Worm (Caenorhabditis elegans) whole organism, L2 larva: ENCODE data around the gene his-31.

ENCODE experiments used
- C34F6.9 ChIP-seq: fragments of 150-350 bp; optimal IDR thresholded peaks from 2 replicates; lab custom pipeline; 2014; ENCODE audit warnings: missing biosample characterization, missing genetic modification characterization
- R02D3.7 ChIP-seq: fragments of 150-350 bp; optimal IDR thresholded peaks from 2 replicates; lab custom pipeline; 2014; ENCODE audit warnings: missing biosample characterization, missing genetic modification characterization
- Y55F3AM.14 ChIP-seq: fragments of 200-800 bp; sonication (Bioruptor generic); optimal IDR thresholded peaks from 2 replicates; lab custom pipeline; 2018; ENCODE audit warnings: mild to moderate bottlenecking, missing genetic modification characterization, missing compliant biosample characterization
- aly-2 ChIP-seq: fragments of 150-350 bp; optimal IDR thresholded peaks from 2 replicates; lab custom pipeline; 2014; ENCODE audit warnings: missing biosample characterization, missing genetic modification characterization
- blmp-1 ChIP-seq: sonication (generic microtip); optimal IDR thresholded peaks from 2 replicates; lab custom pipeline; 2017; ENCODE audit warnings: missing genetic modification characterization, mild to moderate bottlenecking, missing compliant biosample characterization, antibody characterized with exemption, moderate library complexity; ENCODE audit not compliant: insufficient read depth
- ceh-16 ChIP-seq: fragments of 150-350 bp; optimal IDR thresholded peaks from 2 replicates; lab custom pipeline; 2014; ENCODE audit warnings: missing biosample characterization, missing genetic modification characterization
- ceh-82 ChIP-seq: fragments of 150-350 bp; optimal IDR thresholded peaks from 2 replicates; lab custom pipeline; 2014; ENCODE audit warnings: missing biosample characterization, missing genetic modification characterization
- crh-2 ChIP-seq: sonication (generic microtip); optimal IDR thresholded peaks from 2 replicates; lab custom pipeline; 2017; ENCODE audit warnings: missing biosample characterization, missing genetic modification characterization
- dmd-4 ChIP-seq: sonication (generic microtip); optimal IDR thresholded peaks from 2 replicates; lab custom pipeline; 2017; ENCODE audit warnings: missing biosample characterization, missing genetic modification characterization
- egl-27 ChIP-seq: sonication (generic microtip); optimal IDR thresholded peaks from 3 replicates; lab custom pipeline; 2017; ENCODE audit warnings: missing biosample characterization, missing genetic modification reagents, missing genetic modification characterization
- elt-1 ChIP-seq: fragments of 150-350 bp; optimal IDR thresholded peaks from 2 replicates; lab custom pipeline; 2014; ENCODE audit warnings: missing biosample characterization, missing genetic modification characterization
- fos-1 ChIP-seq: fragments of 150-350 bp; optimal IDR thresholded peaks from 2 replicates; lab custom pipeline; 2014; ENCODE audit warnings: missing biosample characterization, missing genetic modification characterization
- gmeb-1 ChIP-seq: fragments of 150-350 bp; optimal IDR thresholded peaks from 2 replicates; lab custom pipeline; 2014; ENCODE audit warnings: missing biosample characterization, missing genetic modification characterization
- lin-11 ChIP-seq: fragments of 150-350 bp; sonication (generic microtip); optimal IDR thresholded peaks from 2 replicates; lab custom pipeline; 2014; ENCODE audit warnings: missing biosample characterization, missing genetic modification characterization, inconsistent platforms, mixed read lengths
- mbf-1 ChIP-seq: sonication (generic microtip); optimal IDR thresholded peaks from 2 replicates; lab custom pipeline; 2017; ENCODE audit warnings: missing biosample characterization, missing genetic modification characterization
- mdl-1 ChIP-seq, 2 experiments: fragments of 150-350 bp in 1 of 2; sonication (generic microtip) in 1 of 2; optimal IDR thresholded peaks; 2 replicates each; lab custom pipeline; 2017; ENCODE audit warnings: missing biosample characterization in 2 of 2, missing genetic modification characterization in 2 of 2
- nhr-10 ChIP-seq: sonication (generic microtip); optimal IDR thresholded peaks from 2 replicates; lab custom pipeline; 2017; ENCODE audit warnings: missing biosample characterization, missing genetic modification characterization
- nhr-11 ChIP-seq: fragments of 150-350 bp; optimal IDR thresholded peaks from 2 replicates; lab custom pipeline; 2014; ENCODE audit warnings: missing biosample characterization, missing genetic modification characterization
- nhr-12 ChIP-seq: fragments of 150-350 bp; optimal IDR thresholded peaks from 2 replicates; lab custom pipeline; 2014; ENCODE audit warnings: missing biosample characterization, missing genetic modification characterization
- nhr-129 ChIP-seq: fragments of 150-350 bp; optimal IDR thresholded peaks from 2 replicates; lab custom pipeline; 2014; ENCODE audit warnings: missing biosample characterization, missing genetic modification characterization
- nhr-21 ChIP-seq: fragments of 150-350 bp; optimal IDR thresholded peaks from 2 replicates; lab custom pipeline; 2014; ENCODE audit warnings: missing biosample characterization, missing genetic modification characterization
- nhr-237 ChIP-seq: fragments of 150-350 bp; optimal IDR thresholded peaks from 2 replicates; lab custom pipeline; 2014; ENCODE audit warnings: missing biosample characterization, missing genetic modification characterization
- nhr-25 ChIP-seq: fragments of 150-350 bp; sonication (generic microtip); optimal IDR thresholded peaks from 3 replicates; lab custom pipeline; 2014; ENCODE audit warnings: missing biosample characterization, missing genetic modification characterization
- nhr-6 ChIP-seq: fragments of 150-350 bp; optimal IDR thresholded peaks from 2 replicates; lab custom pipeline; 2014; ENCODE audit warnings: missing biosample characterization, missing genetic modification characterization
- nhr-77 ChIP-seq: fragments of 150-350 bp; optimal IDR thresholded peaks from 2 replicates; lab custom pipeline; 2014; ENCODE audit warnings: missing biosample characterization, missing genetic modification characterization
- peb-1 ChIP-seq: fragments of 150-350 bp; optimal IDR thresholded peaks from 2 replicates; lab custom pipeline; 2014; ENCODE audit warnings: missing biosample characterization, missing genetic modification characterization
- sem-4 ChIP-seq: fragments of 150-350 bp; optimal IDR thresholded peaks from 2 replicates; lab custom pipeline; 2014; ENCODE audit warnings: missing biosample characterization, missing genetic modification reagents, missing genetic modification characterization
- sma-3 ChIP-seq: sonication (generic microtip); optimal IDR thresholded peaks from 2 replicates; lab custom pipeline; 2016; ENCODE audit warnings: missing genetic modification reagents, missing genetic modification characterization, missing compliant biosample characterization
- sma-9 ChIP-seq, 2 experiments: fragments of 150-350 bp in 1 of 2; sonication (generic microtip) in 1 of 2; optimal IDR thresholded peaks; 2 replicates each; lab custom pipeline; 2014 to 2016; ENCODE audit warnings: missing genetic modification characterization in 2 of 2, mild to moderate bottlenecking in 1 of 2, missing biosample characterization in 1 of 2, missing compliant biosample characterization in 1 of 2, missing genetic modification reagents in 1 of 2, moderate library complexity in 1 of 2
- snpc-4 ChIP-seq: fragments of 150-350 bp; optimal IDR thresholded peaks from 2 replicates; lab custom pipeline; 2014; ENCODE audit warnings: missing biosample characterization, missing genetic modification characterization
- unc-39 ChIP-seq: fragments of 150-350 bp; optimal IDR thresholded peaks from 2 replicates; lab custom pipeline; 2014; ENCODE audit warnings: missing biosample characterization, missing genetic modification characterization
- unc-55 ChIP-seq: fragments of 150-350 bp; sonication (generic microtip); optimal IDR thresholded peaks from 3 replicates; lab custom pipeline; 2014; ENCODE audit warnings: missing biosample characterization, missing genetic modification reagents, missing genetic modification characterization
- unc-62 ChIP-seq: fragments of 150-350 bp; optimal IDR thresholded peaks from 2 replicates; lab custom pipeline; 2014; ENCODE audit warnings: missing biosample characterization, missing genetic modification reagents, missing genetic modification characterization
- zag-1 ChIP-seq: fragments of 150-350 bp; optimal IDR thresholded peaks from 2 replicates; lab custom pipeline; 2014; ENCODE audit warnings: missing biosample characterization, missing genetic modification characterization
- ztf-4 ChIP-seq: fragments of 150-350 bp; optimal IDR thresholded peaks from 2 replicates; lab custom pipeline; 2014; ENCODE audit warnings: missing biosample characterization, missing genetic modification characterization

The his-31 gene

ce11 chrIV:8317800-8318199 lies 16.0 kb downstream of the his-31 start:
- TF ChIP-seq lin-11 (tag; lab: Kevin White, UChicago) (no peak), sma-9 (GFP tag; optimal IDR thresholded peaks at IDR 0.05; lab: Kevin White, UChicago) (peak; percentile 31), sma-9 (tag; optimal IDR thresholded peaks at IDR 0.05; lab: Kevin White, UChicago) (no peak), C34F6.9 (no peak), fos-1 (tag; lab: Kevin White, UChicago) (no peak), nhr-129 (tag; lab: Kevin White, UChicago) (no peak), zag-1 (tag; lab: Kevin White, UChicago) (no peak), nhr-25 (tag; lab: Kevin White, UChicago) (peak; percentile 49), blmp-1 (tag; lab: Kevin White, UChicago) (peak; percentile 86), nhr-237 (tag; lab: Kevin White, UChicago) (no peak), crh-2 (tag; lab: Kevin White, UChicago) (no peak), nhr-6 (tag; lab: Kevin White, UChicago) (no peak)
- TF ChIP-seq, all 48 proteins: peak for 3

ce11 chrIV:8312846-8313245 lies 20.9 kb downstream of the his-31 start, which contains the start of gene F35H10.10:
TSS of gene F35H10.10 (minus strand) at chrIV:8312946.
- TF ChIP-seq Y55F3AM.14 (no peak), mdl-1 (tag; optimal IDR thresholded peaks at IDR 0.05; lab: Kevin White, UChicago) (no peak), gmeb-1 (tag; lab: Kevin White, UChicago) (no peak), zag-1 (tag; lab: Kevin White, UChicago) (no peak), ceh-16 (tag; lab: Kevin White, UChicago) (no peak), nhr-21 (tag; lab: Kevin White, UChicago) (no peak), nhr-77 (no peak), nhr-237 (tag; lab: Kevin White, UChicago) (no peak)

DNA sequence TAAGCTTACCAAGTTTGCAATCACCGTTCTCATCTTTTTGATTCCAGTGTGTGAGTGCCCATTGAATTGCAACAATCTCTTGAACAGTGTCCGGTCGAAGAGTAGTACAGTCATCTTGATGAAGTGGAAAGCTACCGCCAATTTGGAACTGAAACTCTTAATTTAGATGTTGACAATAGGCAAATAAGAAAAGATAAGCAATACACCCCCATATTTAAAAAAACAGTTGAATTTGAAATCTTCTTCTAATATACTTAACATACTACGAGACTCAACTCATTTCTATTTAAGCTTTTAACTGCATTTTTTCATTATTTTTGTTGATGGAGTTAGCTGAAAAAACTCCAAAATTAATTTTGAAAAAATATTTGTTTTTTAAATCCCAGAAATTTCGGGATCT lies 21.7 kb downstream of the his-31 start:
- TF ChIP-seq blmp-1 (tag; lab: Kevin White, UChicago) (no peak), C34F6.9 (no peak), nhr-237 (tag; lab: Kevin White, UChicago) (no peak), unc-62 (GFP tag; lab: Kevin White, UChicago) (no peak), snpc-4 (tag; lab: Kevin White, UChicago) (no peak), Y55F3AM.14 (no peak), ztf-4 (no peak), nhr-25 (tag; lab: Kevin White, UChicago) (no peak)

DNA sequence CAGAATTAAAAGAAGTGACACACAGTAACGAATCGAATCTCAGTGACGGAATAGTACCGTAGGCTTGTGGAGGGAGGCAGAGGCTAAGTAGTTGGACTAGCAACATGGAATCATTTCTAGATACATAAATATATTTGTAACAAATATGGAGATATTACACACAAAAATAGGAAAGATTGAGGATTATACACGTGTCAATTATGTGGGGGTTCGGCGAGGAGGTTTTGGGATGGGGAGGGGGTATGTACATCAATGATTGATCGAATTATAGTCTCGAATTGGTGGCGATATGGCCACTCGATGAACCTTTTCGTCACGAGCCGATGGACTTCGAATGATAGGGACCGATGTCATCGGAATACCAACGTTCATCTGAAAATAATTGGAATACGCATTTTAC lies 26.4 kb downstream of the his-31 start:
- TF ChIP-seq nhr-25 (tag; lab: Kevin White, UChicago) (peak; percentile 27), ceh-82 (tag; lab: Kevin White, UChicago) (no peak)

- TF ChIP-seq ceh-16 (tag; lab: Kevin White, UChicago) (no peak), ceh-82 (tag; lab: Kevin White, UChicago) (no peak), R02D3.7 (tag; lab: Kevin White, UChicago) (no peak)
- TF ChIP-seq, all 48 proteins: peak for 0
These were observed 30.1 kb downstream of the his-31 start, which contains the start of gene vha-5 for ce11 chrIV:8303668-8304067. TSS of gene vha-5 (plus strand) at chrIV:8303968.

ce11 chrIV:8302648-8303161 lies 31.1 kb downstream of the his-31 start:
- peak; percentile 56 for TF ChIP-seq nhr-25 (tag; lab: Kevin White, UChicago)
- peak; percentile 62 for TF ChIP-seq blmp-1 (tag; lab: Kevin White, UChicago)
- TF ChIP-seq ceh-82 (tag; lab: Kevin White, UChicago): no peak

DNA sequence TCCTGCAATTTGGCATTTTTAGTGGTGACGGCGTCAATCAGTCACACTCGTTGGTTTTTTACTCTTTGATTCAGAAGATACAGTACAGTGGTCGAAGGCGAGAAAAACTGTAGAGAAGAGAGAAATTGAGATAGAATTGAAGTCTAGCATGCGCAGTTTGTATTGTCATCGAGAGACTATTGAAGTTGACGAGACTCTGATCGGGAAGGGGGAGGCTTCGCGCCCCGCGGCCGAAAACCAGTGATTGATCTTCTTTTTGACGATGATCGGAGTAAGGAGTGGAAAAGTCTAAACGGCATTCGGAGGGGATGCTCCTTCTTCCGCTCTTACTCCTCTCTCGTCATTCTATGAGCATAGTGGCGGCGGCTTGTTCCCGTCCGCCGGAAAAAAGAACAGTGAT lies 31.9 kb downstream of the his-31 start:
- TF ChIP-seq mbf-1 (tag; lab: Kevin White, UChicago): no peak
- TF ChIP-seq crh-2 (tag; lab: Kevin White, UChicago): peak; percentile 20
- TF ChIP-seq C34F6.9: no peak
- TF ChIP-seq nhr-11 (tag; lab: Kevin White, UChicago): no peak
- peak; percentile 46 for TF ChIP-seq fos-1 (tag; lab: Kevin White, UChicago)
- TF ChIP-seq ztf-4: no peak
- TF ChIP-seq gmeb-1 (tag; lab: Kevin White, UChicago): no peak
- no peak for TF ChIP-seq snpc-4 (tag; lab: Kevin White, UChicago)
- TF ChIP-seq lin-11 (tag; lab: Kevin White, UChicago): no peak
- TF ChIP-seq sma-3 (GFP tag; lab: Kevin White, UChicago): peak; percentile 45
- TF ChIP-seq unc-39: no peak
- peak; percentile 23 for TF ChIP-seq peb-1
- TF ChIP-seq nhr-237 (tag; lab: Kevin White, UChicago): no peak
- TF ChIP-seq sma-9 (GFP tag; optimal IDR thresholded peaks at IDR 0.05; lab: Kevin White, UChicago): no peak
- no peak for TF ChIP-seq sma-9 (tag; optimal IDR thresholded peaks at IDR 0.05; lab: Kevin White, UChicago)
- peak; percentile 17 for TF ChIP-seq nhr-129 (tag; lab: Kevin White, UChicago)
- no peak for TF ChIP-seq aly-2 (tag; lab: Kevin White, UChicago)
- TF ChIP-seq mdl-1 (tag; optimal IDR thresholded peaks at IDR 0.05; lab: Kevin White, UChicago): no peak
- TF ChIP-seq nhr-25 (tag; lab: Kevin White, UChicago): peak; percentile 48
- peak; percentile 27 for TF ChIP-seq sem-4 (tag; lab: Kevin White, UChicago)
- no peak for TF ChIP-seq ceh-16 (tag; lab: Kevin White, UChicago)
- TF ChIP-seq nhr-10: no peak
- TF ChIP-seq nhr-12 (tag; lab: Kevin White, UChicago): no peak
- TF ChIP-seq unc-55 (GFP tag; lab: Kevin White, UChicago): no peak
- no peak for TF ChIP-seq R02D3.7 (tag; lab: Kevin White, UChicago)
- no peak for TF ChIP-seq unc-62 (GFP tag; lab: Kevin White, UChicago)
- no peak for TF ChIP-seq Y55F3AM.14
- no peak for TF ChIP-seq egl-27
- no peak for TF ChIP-seq dmd-4 (tag; lab: Kevin White, UChicago)
- no peak for TF ChIP-seq elt-1
